Fruit fly (Drosophila melanogaster) whole organism, embryonic: ENCODE results near the gene CG10431.

Experiments
- CG10543 ChIP-seq: fragments of 200-800 bp; sonication (Bioruptor generic); optimal IDR thresholded peaks from 3 replicates; lab custom pipeline; 2017; ENCODE audit warnings: missing biosample characterization, mild to moderate bottlenecking, missing genetic modification characterization, moderate library complexity
- CG11398 ChIP-seq: fragments of 200-800 bp; sonication (Bioruptor generic); optimal IDR thresholded peaks from 2 replicates; lab custom pipeline; 2016; ENCODE audit warnings: missing biosample characterization, missing genetic modification characterization
- CG12769 ChIP-seq: fragments of 200-800 bp; sonication (Bioruptor generic); optimal IDR thresholded peaks from 2 replicates; lab custom pipeline; 2019; ENCODE audit warnings: missing biosample characterization, mild to moderate bottlenecking, missing genetic modification characterization, moderate library complexity
- CG13296 ChIP-seq: fragments of 200-800 bp; sonication (Bioruptor generic); optimal IDR thresholded peaks from 3 replicates; lab custom pipeline; 2018; ENCODE audit warnings: missing biosample characterization, mild to moderate bottlenecking, missing genetic modification characterization
- CG14441 ChIP-seq: fragments of 200-800 bp; sonication (Bioruptor generic); IDR thresholded peaks from 2 replicates; pipeline ENCODE4 v1.3.6; 2022; ENCODE audit warnings: missing biosample characterization, missing genetic modification characterization
- CG15269 ChIP-seq: fragments of 200-800 bp; sonication (Bioruptor generic); optimal IDR thresholded peaks from 2 replicates; lab custom pipeline; 2018; ENCODE audit warnings: missing biosample characterization, mild to moderate bottlenecking, missing genetic modification characterization, moderate library complexity
- CG16779 ChIP-seq: fragments of 200-800 bp; sonication (Bioruptor generic); IDR thresholded peaks from 2 replicates; pipeline ENCODE4 v1.3.6; 2022; ENCODE audit warnings: missing biosample characterization, missing genetic modification characterization
- CG16863 ChIP-seq: fragments of 200-800 bp; sonication (Bioruptor generic); optimal IDR thresholded peaks from 3 replicates; lab custom pipeline; 2016; ENCODE audit warnings: missing biosample characterization, missing genetic modification characterization
- CG17328 ChIP-seq: fragments of 200-800 bp; sonication (Bioruptor generic); IDR thresholded peaks from 2 replicates; pipeline ENCODE4 v1.3.6; 2022; ENCODE audit warnings: missing biosample characterization, missing genetic modification characterization
- CG17912 ChIP-seq: fragments of 200-800 bp; sonication (Bioruptor generic); optimal IDR thresholded peaks from 2 replicates; lab custom pipeline; 2018; ENCODE audit warnings: missing biosample characterization, mild to moderate bottlenecking, missing genetic modification characterization
- CG18599 ChIP-seq: fragments of 200-800 bp; sonication (Bioruptor generic); optimal IDR thresholded peaks from 3 replicates; lab custom pipeline; 2017; ENCODE audit warnings: missing biosample characterization, missing genetic modification characterization, mild to moderate bottlenecking, moderate library complexity, missing genetic modification reagents
- CG2199 ChIP-seq: fragments of 200-800 bp; sonication (Bioruptor generic); IDR thresholded peaks from 3 replicates; pipeline ENCODE4 v1.3.6; 2022; ENCODE audit warnings: missing biosample characterization, missing genetic modification characterization
- CG3281 ChIP-seq: fragments of 200-800 bp; sonication (Bioruptor generic); optimal IDR thresholded peaks from 3 replicates; lab custom pipeline; 2017; ENCODE audit warnings: missing biosample characterization, mild to moderate bottlenecking, missing genetic modification characterization
- CG34422 ChIP-seq: fragments of 200-800 bp; sonication (Bioruptor generic); IDR thresholded peaks from 3 replicates; pipeline ENCODE4 v1.3.6; 2022; ENCODE audit warnings: missing biosample characterization, missing genetic modification characterization
- CG6813 ChIP-seq: fragments of 200-800 bp; sonication (Bioruptor generic); optimal IDR thresholded peaks from 2 replicates; lab custom pipeline; 2017; ENCODE audit warnings: missing biosample characterization, missing genetic modification characterization, mild to moderate bottlenecking, moderate library complexity, missing genetic modification reagents
- CG7357 ChIP-seq: fragments of 200-800 bp; sonication (Bioruptor generic); IDR thresholded peaks from 3 replicates; pipeline ENCODE4 v1.3.6; 2022; ENCODE audit warnings: missing biosample characterization, missing genetic modification characterization
- CG9609 ChIP-seq: fragments of 200-800 bp; sonication (Bioruptor generic); optimal IDR thresholded peaks from 3 replicates; lab custom pipeline; 2016; ENCODE audit warnings: missing biosample characterization, missing genetic modification characterization
- Dfd ChIP-seq, 2 experiments: fragments of >200 bp; optimal IDR thresholded peaks; 2 replicates each; lab custom pipeline; 2017; ENCODE audit warnings: missing biosample characterization in 2 of 2, missing genetic modification characterization in 2 of 2
- Dip3 ChIP-seq: fragments of 200-800 bp; sonication (Bioruptor generic); optimal IDR thresholded peaks from 3 replicates; lab custom pipeline; 2016; ENCODE audit warnings: missing biosample characterization, missing genetic modification characterization
- E2f1 ChIP-seq: fragments of 200-800 bp; sonication (Bioruptor generic); IDR thresholded peaks from 2 replicates; pipeline ENCODE4 v1.3.6; 2022; ENCODE audit warnings: missing biosample characterization, missing genetic modification characterization
- Hr78 ChIP-seq, 2 experiments: fragments of 200-800 bp in 1 of 2; fragments of >200 bp in 1 of 2; sonication (Bioruptor generic) in 1 of 2; optimal IDR thresholded peaks; 2 replicates each; lab custom pipeline; 2017 to 2019; ENCODE audit warnings: missing biosample characterization in 2 of 2, missing genetic modification characterization in 2 of 2, mild to moderate bottlenecking in 1 of 2, moderate library complexity in 1 of 2
- Jarid2 ChIP-seq: fragments of 200-800 bp; sonication (Bioruptor generic); optimal IDR thresholded peaks from 3 replicates; lab custom pipeline; 2017; ENCODE audit warnings: mild to moderate bottlenecking, missing biosample characterization, missing genetic modification reagents, missing genetic modification characterization
- Lhr ChIP-seq: fragments of 200-800 bp; sonication (Bioruptor generic); optimal IDR thresholded peaks from 3 replicates; lab custom pipeline; 2017; ENCODE audit warnings: mild to moderate bottlenecking, missing biosample characterization, missing genetic modification reagents, missing genetic modification characterization
- Mrtf ChIP-seq: fragments of 200-800 bp; sonication (Bioruptor generic); IDR thresholded peaks from 3 replicates; pipeline ENCODE4 v1.3.6; 2022; ENCODE audit warnings: missing biosample characterization, missing genetic modification characterization
- Nf-YB ChIP-seq: fragments of 200-800 bp; sonication (Bioruptor generic); optimal IDR thresholded peaks from 3 replicates; lab custom pipeline; 2019; ENCODE audit warnings: missing biosample characterization, mild to moderate bottlenecking, missing genetic modification characterization, moderate library complexity
- Nf-YC ChIP-seq: fragments of 200-800 bp; optimal IDR thresholded peaks from 3 replicates; lab custom pipeline; 2019; ENCODE audit warnings: missing biosample characterization, mild to moderate bottlenecking, missing genetic modification characterization, moderate library complexity
- NfI ChIP-seq: fragments of 200-800 bp; sonication (Bioruptor generic); optimal IDR thresholded peaks from 3 replicates; lab custom pipeline; 2018; ENCODE audit warnings: missing biosample characterization, mild to moderate bottlenecking, missing genetic modification characterization, moderate library complexity
- PHDP ChIP-seq: fragments of 200-800 bp; sonication (Bioruptor generic); optimal IDR thresholded peaks from 3 replicates; lab custom pipeline; 2018; ENCODE audit warnings: missing biosample characterization, mild to moderate bottlenecking, missing genetic modification characterization, moderate library complexity
- Pdp1 ChIP-seq, 2 experiments: fragments of 200-800 bp; sonication (Bioruptor generic); optimal IDR thresholded peaks; 3 replicates each; lab custom pipeline; 2016; ENCODE audit warnings: missing biosample characterization in 2 of 2, missing genetic modification characterization in 2 of 2, mild to moderate bottlenecking in 1 of 2, moderate library complexity in 1 of 2
- Poxn ChIP-seq: fragments of 200-800 bp; sonication (Bioruptor generic); IDR thresholded peaks from 2 replicates; pipeline ENCODE4 v1.3.6; 2022; ENCODE audit warnings: missing biosample characterization, missing genetic modification characterization
- chinmo ChIP-seq: fragments of 200-800 bp; sonication (Bioruptor generic); IDR thresholded peaks from 4 replicates; pipeline ENCODE4 v1.3.6; 2022; ENCODE audit warnings: missing biosample characterization, missing genetic modification characterization; ENCODE audit not compliant: partially characterized antibody
- h ChIP-seq: fragments of >200 bp; optimal IDR thresholded peaks from 2 replicates; lab custom pipeline; 2017
- hbn ChIP-seq: fragments of 200-800 bp; sonication (Bioruptor generic); IDR thresholded peaks from 2 replicates; pipeline ENCODE4 v1.3.6; 2022; ENCODE audit warnings: missing biosample characterization, missing genetic modification characterization; ENCODE audit not compliant: partially characterized antibody
- hkb ChIP-seq, 2 experiments: fragments of 200-800 bp in 1 of 2; fragments of >200 bp in 1 of 2; sonication (Bioruptor generic) in 1 of 2; IDR thresholded peaks in 1 of 2; optimal IDR thresholded peaks in 1 of 2; 2 replicates each; pipeline versions ENCODE4 v1.3.6 to Lab custom; 2017 to 2022; ENCODE audit warnings: missing biosample characterization in 1 of 2, missing genetic modification characterization in 1 of 2
- lab ChIP-seq: fragments of 200-800 bp; sonication (Bioruptor generic); optimal IDR thresholded peaks from 3 replicates; lab custom pipeline; 2017; ENCODE audit warnings: missing biosample characterization, missing genetic modification characterization, mild to moderate bottlenecking, moderate library complexity, missing genetic modification reagents
- mam ChIP-seq: fragments of 200-800 bp; sonication (Bioruptor generic); optimal IDR thresholded peaks from 3 replicates; lab custom pipeline; 2016; ENCODE audit warnings: missing biosample characterization, missing genetic modification characterization
- otp ChIP-seq: fragments of 200-800 bp; sonication (Bioruptor generic); IDR thresholded peaks from 3 replicates; pipeline ENCODE4, ENCODE4 v1.3.6; 2022; ENCODE audit warnings: missing biosample characterization, missing genetic modification characterization
- p53 ChIP-seq: fragments of 200-800 bp; sonication (Bioruptor generic); optimal IDR thresholded peaks from 2 replicates; lab custom pipeline; 2016; ENCODE audit warnings: missing biosample characterization, missing genetic modification characterization
- pfk ChIP-seq: fragments of 200-800 bp; sonication (Bioruptor generic); optimal IDR thresholded peaks from 2 replicates; lab custom pipeline; 2018; ENCODE audit warnings: missing biosample characterization, mild to moderate bottlenecking, missing genetic modification characterization, moderate library complexity
- pho ChIP-seq: fragments of 200-800 bp; sonication (Bioruptor generic); optimal IDR thresholded peaks from 2 replicates; lab custom pipeline; 2016; ENCODE audit warnings: missing biosample characterization, missing genetic modification characterization
- sd ChIP-seq: fragments of 200-800 bp; sonication (Bioruptor generic); optimal IDR thresholded peaks from 3 replicates; lab custom pipeline; 2018; ENCODE audit warnings: missing biosample characterization, mild to moderate bottlenecking, missing genetic modification characterization, moderate library complexity
- slbo ChIP-seq: fragments of 200-800 bp; sonication (Bioruptor generic); IDR thresholded peaks from 2 replicates; pipeline ENCODE4 v1.3.6; 2022; ENCODE audit warnings: missing biosample characterization, missing genetic modification characterization
- sqz ChIP-seq: fragments of 200-800 bp; sonication (Bioruptor generic); optimal IDR thresholded peaks from 3 replicates; lab custom pipeline; 2018; ENCODE audit warnings: missing biosample characterization, mild to moderate bottlenecking, missing genetic modification characterization
- sr ChIP-seq: fragments of 200-800 bp; sonication (Bioruptor generic); IDR thresholded peaks from 3 replicates; pipeline ENCODE4 v1.3.6; 2022; ENCODE audit warnings: missing biosample characterization, missing genetic modification characterization
- sug ChIP-seq: fragments of 200-800 bp; optimal IDR thresholded peaks from 2 replicates; lab custom pipeline; 2019; ENCODE audit warnings: missing biosample characterization, mild to moderate bottlenecking, missing genetic modification characterization, moderate library complexity
- tin ChIP-seq: fragments of 200-800 bp; sonication (Bioruptor generic); optimal IDR thresholded peaks from 3 replicates; lab custom pipeline; 2016; ENCODE audit warnings: missing biosample characterization, missing genetic modification characterization
- trem ChIP-seq: fragments of 200-800 bp; optimal IDR thresholded peaks from 3 replicates; lab custom pipeline; 2019; ENCODE audit warnings: missing biosample characterization, mild to moderate bottlenecking, missing genetic modification characterization, moderate library complexity
- trh ChIP-seq: fragments of 200-800 bp; sonication (Bioruptor generic); optimal IDR thresholded peaks from 2 replicates; lab custom pipeline; 2016; ENCODE audit warnings: missing biosample characterization, missing genetic modification characterization
- twi ChIP-seq: fragments of 200-800 bp; optimal IDR thresholded peaks from 2 replicates; lab custom pipeline; 2019; ENCODE audit warnings: missing biosample characterization, mild to moderate bottlenecking, missing genetic modification characterization, moderate library complexity

CG10431 gene

DNA sequence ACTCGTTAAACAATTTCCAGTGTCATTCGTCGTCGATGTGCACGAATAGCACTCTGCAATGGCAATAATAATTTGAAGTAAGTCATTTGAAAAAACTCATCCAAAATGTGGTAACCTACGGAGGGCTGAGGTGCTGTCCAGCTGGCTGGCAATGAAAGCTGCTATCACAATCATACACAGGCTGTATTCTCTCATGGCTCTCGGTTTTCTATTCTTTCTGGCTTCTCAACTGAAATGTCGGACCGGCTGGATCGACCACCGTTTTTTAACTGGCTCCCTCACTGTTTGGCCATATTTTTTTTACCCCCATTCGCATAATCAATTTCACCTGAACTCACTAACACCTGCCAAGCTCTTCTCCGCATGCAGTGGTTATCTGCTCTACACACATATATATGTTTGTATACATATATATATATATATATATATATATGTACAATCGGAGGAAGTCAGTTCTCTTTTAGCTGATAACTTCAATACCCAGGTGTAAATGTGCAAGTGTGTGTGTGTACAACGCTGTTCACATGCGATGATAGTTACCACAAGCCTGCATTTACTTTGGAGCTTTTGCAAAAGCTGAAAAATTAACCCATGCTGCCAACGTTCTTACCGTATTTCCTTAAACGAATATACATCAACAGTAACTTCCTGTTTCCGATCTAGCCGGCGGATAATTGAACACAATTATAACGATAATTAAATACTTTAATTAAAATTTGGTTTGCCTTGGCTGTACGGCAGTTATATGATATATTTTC is 21.3 kb downstream of the CG10431 start, which contains the start of gene CG10650:
Gene CG10650, minus strand, starts transcription at position 275 of the 758 bp plus-strand sequence.
- no peak for TF ChIP-seq trh
- TF ChIP-seq CG10543 (GFP tag; lab: Kevin White, UChicago) = peak; percentile 64
- 0 out of 3 replicates have a peak, but pooled peaks have one; percentile 34 for TF ChIP-seq CG2199 (GFP tag; lab: Robert Waterston, UW)
- no peak for TF ChIP-seq CG15269
- no peak for TF ChIP-seq CG16779
- no peak for TF ChIP-seq Dfd (GFP tag; optimal IDR thresholded peaks at IDR 0.05; lab: Kevin White, UChicago)
- TF ChIP-seq lab (GFP tag; lab: Kevin White, UChicago) = peak; percentile 47
- no peak for TF ChIP-seq NfI (GFP tag; lab: Kevin White, UChicago)
- peak in 1 of 2 experiments; percentile 34 for TF ChIP-seq Pdp1 (GFP tag; optimal IDR thresholded peaks at IDR 0.05; lab: Kevin White, UChicago)
- no peak for TF ChIP-seq slbo
- TF ChIP-seq CG16863 (GFP tag; lab: Kevin White, UChicago) = no peak
- TF ChIP-seq sd (tag; lab: Kevin White, UChicago) = no peak
- TF ChIP-seq CG34422 (GFP tag; lab: Robert Waterston, UW) = no peak
- no peak for TF ChIP-seq twi (tag; lab: Kevin White, UChicago)
- peak; percentile 13 for TF ChIP-seq CG18599 (GFP tag; lab: Kevin White, UChicago)
- TF ChIP-seq CG11398 = no peak
- TF ChIP-seq PHDP (tag; lab: Kevin White, UChicago) = no peak
- TF ChIP-seq trem (tag; lab: Kevin White, UChicago) = no peak
- TF ChIP-seq CG14441 (GFP tag; lab: Robert Waterston, UW) = no peak
- no peak for TF ChIP-seq CG3281 (GFP tag; lab: Kevin White, UChicago)
- TF ChIP-seq CG13296 (GFP tag; lab: Kevin White, UChicago) = no peak
- no peak for TF ChIP-seq CG17328 (GFP tag; lab: Robert Waterston, UW)
- TF ChIP-seq otp (GFP tag; lab: Robert Waterston, UW) = 0 out of 3 replicates have a peak, but pooled peaks have one; percentile 19
- TF ChIP-seq h = no peak
- TF ChIP-seq hbn (GFP tag; lab: Robert Waterston, UW) = no peak
- TF ChIP-seq p53 = no peak
- no peak for TF ChIP-seq Poxn (GFP tag; lab: Robert Waterston, UW)
- no peak for TF ChIP-seq tin (GFP tag; lab: Kevin White, UChicago)
- TF ChIP-seq pho (GFP tag; lab: Kevin White, UChicago) = no peak
- TF ChIP-seq sqz (GFP tag; lab: Kevin White, UChicago) = peak; percentile 61
- no peak for TF ChIP-seq Lhr (GFP tag; lab: Kevin White, UChicago)
- TF ChIP-seq pfk (GFP tag; lab: Kevin White, UChicago) = no peak
- TF ChIP-seq Jarid2 (GFP tag; lab: Kevin White, UChicago) = peak; percentile 62
- peak; percentile 10 for TF ChIP-seq Nf-YB (GFP tag; lab: Kevin White, UChicago)
- no peak for TF ChIP-seq Mrtf
- TF ChIP-seq chinmo = peak; percentile 78; the same call in 2 of the 4 replicates
- no peak for TF ChIP-seq CG9609 (GFP tag; lab: Kevin White, UChicago)
- TF ChIP-seq hkb (optimal IDR thresholded peaks at IDR 0.05; lab: Kevin White, UChicago) = no peak
- no peak for TF ChIP-seq hkb (GFP tag; IDR thresholded peaks at IDR 0.05; lab: Robert Waterston, UW)
- TF ChIP-seq sr = no peak
- TF ChIP-seq CG7357 (GFP tag; lab: Robert Waterston, UW) = no peak
- no peak for TF ChIP-seq Dip3 (GFP tag; lab: Kevin White, UChicago)
- TF ChIP-seq Nf-YC (tag; lab: Kevin White, UChicago) = peak; percentile 12
- TF ChIP-seq CG17912 (GFP tag; lab: Kevin White, UChicago) = no peak
- peak; percentile 5 for TF ChIP-seq CG6813
- no peak for TF ChIP-seq mam (GFP tag; lab: Kevin White, UChicago)
- no peak for TF ChIP-seq E2f1
- TF ChIP-seq sug = peak; percentile 73
- TF ChIP-seq Hr78 (GFP tag; optimal IDR thresholded peaks at IDR 0.05; lab: Kevin White, UChicago) = peak in 1 of 2 experiments; percentile 15
- TF ChIP-seq CG12769 (tag; lab: Kevin White, UChicago) = no peak
